Worm (Caenorhabditis elegans): ENCODE data around the gene K12D9.1.

The K12D9.1 gene

DNA sequence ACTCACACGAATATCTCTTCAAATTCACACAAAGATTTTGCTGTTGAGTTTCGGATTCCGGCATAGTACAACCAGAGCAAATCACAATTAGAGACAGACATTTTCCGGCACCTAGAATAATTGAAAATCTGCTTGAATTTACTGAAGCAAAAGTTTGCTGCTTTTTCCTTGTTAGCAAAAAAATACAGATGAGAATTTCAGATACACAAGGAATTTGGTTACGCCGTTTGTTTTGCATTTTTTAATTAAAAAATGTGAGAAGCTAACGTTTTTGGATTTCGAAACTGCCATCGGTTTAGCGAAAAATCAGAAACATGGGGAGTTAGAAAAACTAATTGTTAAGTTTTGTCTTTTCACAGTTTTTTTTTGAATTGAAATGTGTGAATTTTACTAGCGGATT, 34.3 kb upstream of the K12D9.1 start, which contains the start of gene srw-118:
TSS of gene srw-118 (minus strand) at position 101 of the 400 bp plus-strand sequence.
- TF ChIP-seq ztf-11 (tag; optimal IDR thresholded peaks at IDR 0.05) (no peak), unc-62 (GFP tag; optimal IDR thresholded peaks at IDR 0.05) (no peak), pha-4 (tag; optimal IDR thresholded peaks at IDR 0.05) (no peak), nhr-12 (tag; optimal IDR thresholded peaks at IDR 0.05) (no peak), fos-1 (tag; optimal IDR thresholded peaks at IDR 0.05) (no peak), ama-1 (optimal IDR thresholded peaks at IDR 0.05) (no peak), mml-1 (tag; optimal IDR thresholded peaks at IDR 0.05) (no peak), nhr-77 (tag; optimal IDR thresholded peaks at IDR 0.05) (no peak), nfya-1 (tag; optimal IDR thresholded peaks at IDR 0.05; ENCODE audit: insufficient read depth) (no peak), nhr-237 (tag; optimal IDR thresholded peaks at IDR 0.05) (no peak), nhr-76 (tag; optimal IDR thresholded peaks at IDR 0.05) (no peak), nhr-28 (tag; optimal IDR thresholded peaks at IDR 0.05) (no peak), zag-1 (tag; optimal IDR thresholded peaks at IDR 0.05) (no peak), hmg-11 (tag; optimal IDR thresholded peaks at IDR 0.05) (no peak), tbx-2 (tag; optimal IDR thresholded peaks at IDR 0.05) (no peak), daf-12 (tag; optimal IDR thresholded peaks at IDR 0.05) (no peak), ztf-4 (tag; optimal IDR thresholded peaks at IDR 0.05) (no peak), ceh-9 (tag; optimal IDR thresholded peaks at IDR 0.05) (no peak), ceh-16 (tag; optimal IDR thresholded peaks at IDR 0.05) (no peak)

DNA sequence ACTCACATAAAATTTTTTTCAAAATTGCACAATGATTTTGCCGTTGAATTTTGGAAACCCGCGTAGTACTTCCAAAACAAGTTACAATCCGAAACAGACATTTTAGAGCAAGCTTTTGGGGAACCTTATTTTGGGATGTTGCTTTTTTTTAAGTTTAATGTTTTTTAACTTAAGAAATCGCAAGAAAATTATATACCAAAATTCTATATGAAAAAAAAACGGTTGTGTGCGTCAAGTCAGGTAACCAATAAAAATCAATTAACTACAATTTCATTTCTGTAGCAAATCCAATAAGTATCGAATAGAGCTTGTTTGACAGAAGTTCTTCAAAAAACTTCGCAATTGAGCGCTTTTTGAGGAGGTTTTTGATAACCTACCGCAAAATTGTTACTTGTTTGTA, 30.9 kb upstream of the K12D9.1 start, which contains the start of gene srw-117:
TSS of gene srw-117 (minus strand) at position 101 of the 400 bp plus-strand sequence.
- TF ChIP-seq fkh-2 (tag; optimal IDR thresholded peaks at IDR 0.05), result no peak
- no peak for TF ChIP-seq mml-1 (tag; optimal IDR thresholded peaks at IDR 0.05)
- no peak for TF ChIP-seq snpc-4 (tag; optimal IDR thresholded peaks at IDR 0.05)
- TF ChIP-seq zag-1 (tag; optimal IDR thresholded peaks at IDR 0.05), result no peak
- no peak for TF ChIP-seq elt-3 (tag; optimal IDR thresholded peaks at IDR 0.05)
- no peak for TF ChIP-seq lin-15B (tag; optimal IDR thresholded peaks at IDR 0.05)
- no peak for TF ChIP-seq pqm-1 (tag; optimal IDR thresholded peaks at IDR 0.05)
- no peak for TF ChIP-seq skn-1 (tag; optimal IDR thresholded peaks at IDR 0.05)
- TF ChIP-seq ztf-11 (tag; optimal IDR thresholded peaks at IDR 0.05), result no peak
- no peak for TF ChIP-seq jun-1 (tag; optimal IDR thresholded peaks at IDR 0.05)
- no peak for TF ChIP-seq ceh-16 (tag; optimal IDR thresholded peaks at IDR 0.05)
- no peak for TF ChIP-seq nhr-67 (tag; optimal IDR thresholded peaks at IDR 0.05)
- TF ChIP-seq ceh-28 (tag; optimal IDR thresholded peaks at IDR 0.05), result no peak

DNA sequence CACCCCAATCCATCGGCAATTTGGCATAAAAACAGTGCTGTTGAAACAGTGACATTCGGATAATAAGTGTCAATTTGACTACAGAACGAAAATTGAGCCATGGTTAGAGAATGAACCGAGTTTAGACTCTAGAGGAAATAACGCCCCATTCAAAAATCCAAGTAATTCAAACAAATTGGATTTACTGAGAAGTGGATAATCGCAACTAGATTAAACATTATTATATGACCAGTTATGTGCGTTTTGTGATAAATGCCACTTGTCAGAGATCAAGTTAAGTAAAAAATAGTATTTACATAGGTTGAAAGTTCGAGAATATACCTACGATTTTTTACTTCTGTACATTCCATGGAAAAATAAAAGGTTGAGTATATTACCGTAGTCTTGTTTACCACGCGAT, 29.0 kb upstream of the K12D9.1 start, which contains the start of gene srw-139:
TSS of gene srw-139 (minus strand) at position 101 of the 400 bp plus-strand sequence.
- no peak for TF ChIP-seq nhr-67 (tag; optimal IDR thresholded peaks at IDR 0.05)

DNA sequence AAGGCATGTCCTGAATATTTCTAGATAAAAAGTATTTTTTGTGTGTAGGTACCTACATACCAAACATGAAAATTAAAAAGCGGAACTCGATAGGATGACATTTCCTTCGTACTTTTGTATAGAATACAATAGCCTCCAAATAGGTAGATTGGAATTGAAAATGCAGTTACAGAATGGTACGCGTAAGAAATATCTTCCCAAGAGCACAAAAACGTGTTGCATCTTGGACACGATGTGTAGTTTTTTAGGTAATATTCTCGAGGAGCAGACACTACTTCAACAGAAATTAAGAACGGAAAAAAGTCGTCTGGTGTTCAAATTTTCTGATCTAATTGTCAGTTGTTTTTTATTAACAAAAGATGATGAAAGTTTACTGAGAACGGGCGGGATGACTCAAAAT, 26.9 kb upstream of the K12D9.1 start, which contains the start of gene srh-85:
TSS of gene srh-85 (minus strand) at position 101 of the 400 bp plus-strand sequence.
- TF ChIP-seq ZK546.5 (tag; optimal IDR thresholded peaks at IDR 0.05) (no peak), egl-5 (tag; optimal IDR thresholded peaks at IDR 0.05) (no peak), nhr-43 (tag; optimal IDR thresholded peaks at IDR 0.05; ENCODE audit: poor library complexity, severe bottlenecking) (no peak), zag-1 (tag; optimal IDR thresholded peaks at IDR 0.05) (no peak), ama-1 (optimal IDR thresholded peaks at IDR 0.05) (no peak), pha-4 (tag; optimal IDR thresholded peaks at IDR 0.05) (no peak), skn-1 (tag; optimal IDR thresholded peaks at IDR 0.05) (no peak)

DNA sequence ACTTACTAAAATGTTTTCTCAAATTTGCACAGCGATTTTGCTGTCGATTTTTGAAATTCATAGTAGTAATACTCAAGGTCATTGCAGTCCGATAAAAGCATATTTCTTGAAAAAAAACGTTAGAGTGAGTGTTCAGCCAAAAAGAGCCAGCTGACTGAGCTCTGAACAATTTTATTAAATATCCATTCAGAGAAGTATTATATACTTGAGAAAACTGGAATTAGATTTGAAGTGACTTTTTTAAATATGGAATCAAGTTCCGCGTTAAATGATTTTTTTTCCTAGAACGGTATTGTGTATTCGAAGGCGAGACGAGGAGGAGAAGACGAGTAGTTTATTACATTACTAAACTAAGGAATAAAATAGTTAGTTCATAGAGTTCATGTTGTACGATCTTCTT, 22.8 kb upstream of the K12D9.1 start, which contains the start of gene srw-121:
TSS of gene srw-121 (minus strand) at position 101 of the 400 bp plus-strand sequence.
- TF ChIP-seq zag-1 (tag; optimal IDR thresholded peaks at IDR 0.05) (no peak), ceh-82 (tag; optimal IDR thresholded peaks at IDR 0.05) (no peak), snpc-4 (tag; optimal IDR thresholded peaks at IDR 0.05) (no peak), fkh-10 (GFP tag; optimal IDR thresholded peaks at IDR 0.05) (no peak), nhr-76 (tag; optimal IDR thresholded peaks at IDR 0.05) (no peak), pha-4 (tag; optimal IDR thresholded peaks at IDR 0.05) (no peak), nhr-237 (tag; optimal IDR thresholded peaks at IDR 0.05) (no peak), nhr-67 (tag; optimal IDR thresholded peaks at IDR 0.05) (no peak), lin-15B (tag; optimal IDR thresholded peaks at IDR 0.05) (no peak), ztf-4 (tag; optimal IDR thresholded peaks at IDR 0.05) (no peak), lsy-12 (tag; optimal IDR thresholded peaks at IDR 0.05) (no peak), ceh-9 (tag; optimal IDR thresholded peaks at IDR 0.05) (no peak), elt-2 (tag; optimal IDR thresholded peaks at IDR 0.05) (no peak), mdl-1 (tag; optimal IDR thresholded peaks at IDR 0.05) (no peak), pqm-1 (tag; optimal IDR thresholded peaks at IDR 0.05) (no peak), aly-2 (tag; optimal IDR thresholded peaks at IDR 0.05) (no peak), ceh-16 (tag; optimal IDR thresholded peaks at IDR 0.05) (no peak)

All from whole organism, L3 larva.